Worm (Caenorhabditis elegans) whole organism, late embryonic: ENCODE results near the gene mltn-9.

Experiments used
- C08G9.2 ChIP-seq: sonication (generic microtip); optimal IDR thresholded peaks from 2 replicates; lab custom pipeline; 2016; ENCODE audit warnings: mild to moderate bottlenecking, missing genetic modification characterization, moderate library complexity, missing compliant biosample characterization
- F13H6.1 ChIP-seq: sonication (generic microtip); optimal IDR thresholded peaks from 2 replicates; lab custom pipeline; 2016; ENCODE audit warnings: missing genetic modification characterization, missing compliant biosample characterization
- ama-1 ChIP-seq: fragments of 150-350 bp; optimal IDR thresholded peaks from 2 replicates; lab custom pipeline; 2014
- ceh-14 ChIP-seq: sonication (generic microtip); optimal IDR thresholded peaks from 2 replicates; lab custom pipeline; 2016; ENCODE audit warnings: missing genotype, missing genetic modification characterization, missing compliant biosample characterization
- ceh-19 ChIP-seq: fragments of 200-800 bp; sonication (Bioruptor generic); optimal IDR thresholded peaks from 2 replicates; lab custom pipeline; 2018; ENCODE audit warnings: mild to moderate bottlenecking, missing genetic modification characterization, missing compliant biosample characterization
- ceh-22 ChIP-seq: sonication (generic microtip); optimal IDR thresholded peaks from 2 replicates; lab custom pipeline; 2017; ENCODE audit warnings: missing biosample characterization, missing genetic modification characterization
- ceh-24 ChIP-seq: sonication (generic microtip); optimal IDR thresholded peaks from 2 replicates; lab custom pipeline; 2016; ENCODE audit warnings: mild to moderate bottlenecking, missing genetic modification characterization, missing compliant biosample characterization
- ceh-30 ChIP-seq: fragments of 150-350 bp; optimal IDR thresholded peaks from 2 replicates; lab custom pipeline; 2014; ENCODE audit warnings: missing biosample characterization, missing genetic modification characterization
- ceh-31 ChIP-seq: sonication (generic microtip); optimal IDR thresholded peaks from 2 replicates; lab custom pipeline; 2016; ENCODE audit warnings: missing genetic modification characterization, missing compliant biosample characterization
- ceh-45 ChIP-seq: fragments of 200-800 bp; sonication (Bioruptor generic); IDR thresholded peaks from 2 replicates; pipeline ENCODE4 v1.3.6; 2022; ENCODE audit warnings: missing genetic modification reagents, missing genetic modification characterization, missing compliant biosample characterization
- ceh-6 ChIP-seq: fragments of 200-800 bp; sonication (Bioruptor generic); optimal IDR thresholded peaks from 2 replicates; lab custom pipeline; 2018; ENCODE audit warnings: mild to moderate bottlenecking, missing genetic modification characterization, missing compliant biosample characterization
- che-1 ChIP-seq: sonication (generic microtip); optimal IDR thresholded peaks from 2 replicates; lab custom pipeline; 2016; ENCODE audit warnings: mild to moderate bottlenecking, missing genetic modification characterization, missing compliant biosample characterization
- dmd-4 ChIP-seq: sonication (generic microtip); optimal IDR thresholded peaks from 2 replicates; lab custom pipeline; 2016; ENCODE audit warnings: borderline replicate concordance, missing genetic modification characterization, missing compliant biosample characterization
- elt-4 ChIP-seq: sonication (generic microtip); optimal IDR thresholded peaks from 2 replicates; lab custom pipeline; 2016; ENCODE audit warnings: missing genetic modification characterization, missing compliant biosample characterization
- eyg-1 ChIP-seq: sonication (generic microtip); optimal IDR thresholded peaks from 2 replicates; lab custom pipeline; 2016; ENCODE audit warnings: missing genotype, missing genetic modification characterization, missing compliant biosample characterization
- fax-1 ChIP-seq: sonication (generic microtip); optimal IDR thresholded peaks from 2 replicates; lab custom pipeline; 2016; ENCODE audit warnings: missing genotype, missing genetic modification characterization, missing compliant biosample characterization
- gmeb-2 ChIP-seq: sonication (generic microtip); optimal IDR thresholded peaks from 2 replicates; lab custom pipeline; 2016; ENCODE audit warnings: missing genetic modification characterization, inconsistent platforms, missing compliant biosample characterization
- hlh-30 ChIP-seq: sonication (generic microtip); optimal IDR thresholded peaks from 2 replicates; lab custom pipeline; 2017; ENCODE audit warnings: antibody characterized with exemption, missing genetic modification characterization, missing compliant biosample characterization; ENCODE audit not compliant: insufficient read depth
- hlh-6 ChIP-seq: sonication (generic microtip); optimal IDR thresholded peaks from 2 replicates; lab custom pipeline; 2016; ENCODE audit warnings: missing genotype, missing genetic modification characterization, missing compliant biosample characterization
- lin-11 ChIP-seq: fragments of 200-800 bp; sonication (Bioruptor generic); optimal IDR thresholded peaks from 2 replicates; lab custom pipeline; 2018; ENCODE audit warnings: mild to moderate bottlenecking, missing genetic modification characterization, missing compliant biosample characterization
- madf-2 ChIP-seq: sonication (generic microtip); optimal IDR thresholded peaks from 2 replicates; lab custom pipeline; 2017; ENCODE audit warnings: missing genetic modification characterization, missing compliant biosample characterization
- mec-3 ChIP-seq: sonication (generic microtip); optimal IDR thresholded peaks from 2 replicates; lab custom pipeline; 2016; ENCODE audit warnings: borderline replicate concordance, missing genetic modification characterization, missing compliant biosample characterization
- nfya-1 ChIP-seq: sonication (generic microtip); optimal IDR thresholded peaks from 2 replicates; lab custom pipeline; 2017; ENCODE audit warnings: missing genetic modification characterization, mild to moderate bottlenecking, missing compliant biosample characterization, antibody characterized with exemption, moderate library complexity
- odd-2 ChIP-seq: sonication (generic microtip); optimal IDR thresholded peaks from 2 replicates; lab custom pipeline; 2017; ENCODE audit warnings: antibody characterized with exemption, mild to moderate bottlenecking, missing genetic modification characterization, missing compliant biosample characterization
- pat-9 ChIP-seq: fragments of 200-800 bp; sonication (Bioruptor generic); optimal IDR thresholded peaks from 2 replicates; lab custom pipeline; 2018; ENCODE audit warnings: mild to moderate bottlenecking, missing genetic modification characterization, moderate library complexity, missing compliant biosample characterization
- pax-1 ChIP-seq: fragments of 150-350 bp; optimal IDR thresholded peaks from 2 replicates; lab custom pipeline; 2014; ENCODE audit warnings: missing biosample characterization, missing genetic modification characterization
- pha-2 ChIP-seq: sonication (generic microtip); optimal IDR thresholded peaks from 2 replicates; lab custom pipeline; 2017; ENCODE audit warnings: mild to moderate bottlenecking, missing genetic modification characterization, missing compliant biosample characterization
- pha-4 ChIP-seq: fragments of 150-350 bp; optimal IDR thresholded peaks from 2 replicates; lab custom pipeline; 2018; ENCODE audit warnings: missing biosample characterization, missing genetic modification reagents, missing genetic modification characterization
- pqm-1 ChIP-seq: sonication (generic microtip); optimal IDR thresholded peaks from 2 replicates; lab custom pipeline; 2016; ENCODE audit warnings: missing genetic modification characterization, missing compliant biosample characterization
- pros-1 ChIP-seq: fragments of 150-350 bp; optimal IDR thresholded peaks from 2 replicates; lab custom pipeline; 2014; ENCODE audit warnings: missing biosample characterization, missing genetic modification reagents, missing genetic modification characterization
- sox-4 ChIP-seq: sonication (generic microtip); optimal IDR thresholded peaks from 2 replicates; lab custom pipeline; 2017; ENCODE audit warnings: mild to moderate bottlenecking, missing genetic modification characterization, inconsistent platforms, missing compliant biosample characterization
- syd-9 ChIP-seq: sonication (generic microtip); optimal IDR thresholded peaks from 2 replicates; lab custom pipeline; 2016; ENCODE audit warnings: mild to moderate bottlenecking, missing genetic modification characterization, moderate library complexity, missing compliant biosample characterization
- tbx-2 ChIP-seq: sonication (generic microtip); optimal IDR thresholded peaks from 2 replicates; lab custom pipeline; 2016; ENCODE audit warnings: missing genetic modification characterization, missing compliant biosample characterization
- ttx-3 ChIP-seq: sonication (generic microtip); optimal IDR thresholded peaks from 2 replicates; lab custom pipeline; 2016; ENCODE audit warnings: missing genetic modification reagents, missing genetic modification characterization, missing compliant biosample characterization
- unc-3 ChIP-seq, 2 experiments: fragments of 200-800 bp in 1 of 2; sonication (Bioruptor generic) in 1 of 2; sonication (generic microtip) in 1 of 2; conservative IDR thresholded peaks in 1 of 2; optimal IDR thresholded peaks in 1 of 2; 2 replicates each; pipeline versions ENCODE4 v1.3.6 to Lab custom; 2016 to 2022; ENCODE audit warnings: missing compliant biosample characterization in 2 of 2, missing genetic modification characterization in 2 of 2, missing genetic modification reagents in 1 of 2
- unc-86 ChIP-seq: sonication (generic microtip); optimal IDR thresholded peaks from 2 replicates; lab custom pipeline; 2016; ENCODE audit warnings: missing genetic modification characterization, missing compliant biosample characterization
- zip-5 ChIP-seq: sonication (generic microtip); optimal IDR thresholded peaks from 2 replicates; lab custom pipeline; 2016; ENCODE audit warnings: missing genetic modification characterization, missing compliant biosample characterization

Gene mltn-9

ce11 chrII:14647550-14647949 lies 31.7 kb downstream of the mltn-9 start:
- TF ChIP-seq hlh-30 (no peak), zip-5 (no peak), fax-1 (tag; lab: Kevin White, UChicago) (no peak), nfya-1 (tag; lab: Kevin White, UChicago) (no peak), mec-3 (no peak), unc-86 (tag; lab: Kevin White, UChicago) (no peak), ceh-6 (no peak), che-1 (no peak), dmd-4 (tag; lab: Kevin White, UChicago) (no peak), pax-1 (tag; lab: Kevin White, UChicago) (no peak)

ce11 chrII:14664647-14665518 lies 49.0 kb downstream of the mltn-9 start:
- TF ChIP-seq gmeb-2 (tag; lab: Kevin White, UChicago) (no peak), unc-3 (GFP tag; conservative IDR thresholded peaks at IDR 0.05; lab: Robert Waterston, UW) (no peak), unc-3 (tag; optimal IDR thresholded peaks at IDR 0.05; lab: Kevin White, UChicago) (no peak), hlh-6 (tag; lab: Kevin White, UChicago) (no peak), hlh-30 (no peak), ttx-3 (tag; lab: Kevin White, UChicago) (no peak), ceh-45 (GFP tag; lab: Robert Waterston, UW) (no peak), ceh-24 (no peak), madf-2 (tag; lab: Kevin White, UChicago) (no peak)

- TF ChIP-seq pha-4 (tag; lab: Kevin White, UChicago) = no peak
- TF ChIP-seq ceh-30 = no peak
- TF ChIP-seq dmd-4 (tag; lab: Kevin White, UChicago) = no peak
- no peak for TF ChIP-seq syd-9 (tag; lab: Kevin White, UChicago)
- no peak for TF ChIP-seq unc-86 (tag; lab: Kevin White, UChicago)
- no peak for TF ChIP-seq pha-2 (tag; lab: Kevin White, UChicago)
- TF ChIP-seq pqm-1 (tag; lab: Kevin White, UChicago) = no peak
- no peak for TF ChIP-seq ama-1 (lab: Kevin White, UChicago)
- TF ChIP-seq tbx-2 (tag; lab: Kevin White, UChicago) = no peak
- no peak for TF ChIP-seq ceh-14 (tag; lab: Kevin White, UChicago)
- TF ChIP-seq ceh-22 (tag; lab: Kevin White, UChicago) = no peak
- TF ChIP-seq F13H6.1 (tag; lab: Kevin White, UChicago) = no peak
- TF ChIP-seq hlh-6 (tag; lab: Kevin White, UChicago) = no peak
- no peak for TF ChIP-seq che-1
- TF ChIP-seq lin-11 (tag; lab: Kevin White, UChicago) = no peak
- TF ChIP-seq C08G9.2 (tag; lab: Kevin White, UChicago) = no peak
- TF ChIP-seq elt-4 (tag; lab: Kevin White, UChicago) = no peak
- no peak for TF ChIP-seq ceh-19
- TF ChIP-seq pax-1 (tag; lab: Kevin White, UChicago) = no peak
- TF ChIP-seq sox-4 = no peak
Observed at ce11 chrII:14666274-14666673, 50.4 kb downstream of the mltn-9 start.

ce11 chrII:14668608-14669007 lies 52.8 kb downstream of the mltn-9 start:
- TF ChIP-seq ama-1 (lab: Kevin White, UChicago) (no peak), ceh-19 (no peak), elt-4 (tag; lab: Kevin White, UChicago) (no peak), dmd-4 (tag; lab: Kevin White, UChicago) (no peak), ceh-31 (tag; lab: Kevin White, UChicago) (no peak), pros-1 (tag; lab: Kevin White, UChicago) (no peak), pqm-1 (tag; lab: Kevin White, UChicago) (no peak), eyg-1 (tag; lab: Kevin White, UChicago) (no peak), odd-2 (no peak), pat-9 (tag; lab: Kevin White, UChicago) (no peak)
